Worm (Caenorhabditis elegans): ENCODE results near the gene F26D10.13.

ce11 chrIV:17287908-17288675 is 23.5 kb upstream of the F26D10.13 start, which contains the start of gene zipt-7.1:
- no peak for TF ChIP-seq ama-1 (optimal IDR thresholded peaks at IDR 0.05)
- no peak for TF ChIP-seq flt-1 (GFP tag; IDR thresholded peaks at IDR 0.05)
- no peak for TF ChIP-seq aly-1 (tag; optimal IDR thresholded peaks at IDR 0.05)
- TF ChIP-seq F13C5.2 (tag; optimal IDR thresholded peaks at IDR 0.05), result no peak
- TF ChIP-seq hnd-1 (tag; optimal IDR thresholded peaks at IDR 0.05), result no peak

Data from whole organism, early embryonic.